Worm (Caenorhabditis elegans): ENCODE data around the gene sars-2.
A peak's percentile ranks its signal among the peaks of the same experiment; 100 is the strongest.

Gene sars-2

DNA sequence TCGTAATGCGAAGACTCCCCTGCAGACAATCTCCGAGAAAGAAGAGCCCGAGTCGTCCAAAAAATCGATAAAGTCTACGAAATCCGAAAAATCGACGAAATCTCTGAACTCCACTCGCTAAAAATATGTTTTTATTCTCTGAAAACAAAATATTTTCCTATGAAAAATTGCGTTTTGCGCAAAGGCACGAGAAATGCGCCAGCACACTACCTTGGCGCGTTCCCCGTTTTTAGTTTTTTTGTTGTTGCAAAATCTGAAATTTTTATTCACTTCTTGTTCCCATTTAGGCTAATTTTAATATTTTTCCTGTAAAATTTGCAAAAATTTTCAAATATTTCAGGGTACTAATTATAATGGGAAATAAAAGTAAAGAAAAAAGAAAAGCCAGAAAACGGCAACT is 3.1 kb downstream of the sars-2 start, which contains the start of gene F55F10.1:
TSS of gene F55F10.1 (plus strand) at position 341 of the 400 bp plus-strand sequence.
- TF ChIP-seq W03F9.2 (tag; optimal IDR thresholded peaks at IDR 0.05) = peak; percentile 67
- no peak for TF ChIP-seq dao-5 (tag; optimal IDR thresholded peaks at IDR 0.05)
- no peak for TF ChIP-seq him-1 (tag; optimal IDR thresholded peaks at IDR 0.05)

DNA sequence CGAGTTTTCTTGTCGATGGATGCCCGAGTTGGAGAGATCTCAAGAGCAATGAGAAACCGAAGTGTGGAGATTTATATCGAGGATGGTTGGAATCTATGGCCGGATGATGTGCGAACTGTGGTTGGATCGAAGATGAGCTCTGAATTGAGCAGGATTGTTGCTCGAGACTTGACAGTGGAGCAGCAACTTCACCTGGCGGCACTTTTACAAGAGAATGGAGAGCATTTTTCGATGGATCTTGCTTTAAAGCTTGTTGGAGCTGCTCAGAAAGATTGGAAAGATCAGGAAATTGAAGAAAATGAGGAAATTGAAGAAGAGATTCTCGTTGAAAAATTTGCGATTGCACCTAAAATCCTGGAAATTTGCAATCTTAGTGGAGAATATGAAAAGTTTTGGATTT is 11.7 kb downstream of the sars-2 start:
- TF ChIP-seq dao-5 (tag; optimal IDR thresholded peaks at IDR 0.05) = no peak
- no peak for TF ChIP-seq him-1 (tag; optimal IDR thresholded peaks at IDR 0.05)
- TF ChIP-seq W03F9.2 (tag; optimal IDR thresholded peaks at IDR 0.05) = no peak

DNA sequence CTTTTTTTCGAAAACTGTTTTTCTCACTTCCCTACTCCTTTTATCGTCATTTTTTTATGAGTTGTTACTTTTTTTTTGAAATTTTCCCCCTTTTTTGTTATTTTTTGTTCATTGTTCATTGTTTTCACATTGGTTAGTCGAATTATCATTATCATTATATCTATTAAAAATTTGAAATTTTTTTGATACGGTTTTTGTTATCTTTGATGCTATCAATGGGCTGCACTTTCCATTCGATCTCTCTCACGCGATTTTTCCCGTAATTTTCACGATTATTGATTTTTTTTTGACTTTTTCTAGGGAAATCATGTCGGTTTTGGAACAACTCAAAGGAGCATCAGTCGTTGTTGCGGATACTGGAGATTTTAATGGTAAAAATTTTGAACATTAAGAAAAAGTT is 28.9 kb downstream of the sars-2 start, which contains the start of gene tald-1:
TSS of gene tald-1 (plus strand) at position 301 of the 400 bp plus-strand sequence.
- TF ChIP-seq dao-5 (tag; optimal IDR thresholded peaks at IDR 0.05) (no peak), W03F9.2 (tag; optimal IDR thresholded peaks at IDR 0.05) (no peak), him-1 (tag; optimal IDR thresholded peaks at IDR 0.05) (no peak)

DNA sequence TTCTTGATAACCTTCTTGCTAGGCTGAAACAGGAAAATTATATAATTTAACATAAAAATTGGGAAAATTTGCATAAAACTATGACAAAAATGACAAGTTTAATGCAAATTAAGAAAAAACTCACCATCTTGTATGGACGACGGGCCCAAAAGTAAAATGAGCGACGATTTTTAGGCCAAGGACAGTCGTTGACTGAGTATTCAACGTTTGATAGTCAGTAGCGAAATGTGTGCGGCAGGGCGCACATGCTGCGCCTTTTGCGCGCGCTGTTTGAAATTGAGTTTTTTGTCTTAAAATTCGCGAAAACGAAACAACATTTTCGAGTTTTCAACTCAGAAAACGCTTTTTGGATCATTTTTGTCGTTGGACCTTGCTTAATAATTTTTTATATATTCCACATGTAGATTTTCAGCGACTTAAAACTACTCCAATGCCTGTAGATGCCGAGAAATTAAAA is 33.0 kb downstream of the sars-2 start, which contains the start of the genes rpl-7A and set-21:
TSS of gene rpl-7A (minus strand) at position 153 of the 457 bp plus-strand sequence.
TSS of gene set-21 (plus strand) at position 407 of the 457 bp plus-strand sequence.
- TF ChIP-seq dao-5 (tag; optimal IDR thresholded peaks at IDR 0.05) (no peak), him-1 (tag; optimal IDR thresholded peaks at IDR 0.05) (peak; percentile 73), W03F9.2 (tag; optimal IDR thresholded peaks at IDR 0.05) (peak; percentile 79)

DNA sequence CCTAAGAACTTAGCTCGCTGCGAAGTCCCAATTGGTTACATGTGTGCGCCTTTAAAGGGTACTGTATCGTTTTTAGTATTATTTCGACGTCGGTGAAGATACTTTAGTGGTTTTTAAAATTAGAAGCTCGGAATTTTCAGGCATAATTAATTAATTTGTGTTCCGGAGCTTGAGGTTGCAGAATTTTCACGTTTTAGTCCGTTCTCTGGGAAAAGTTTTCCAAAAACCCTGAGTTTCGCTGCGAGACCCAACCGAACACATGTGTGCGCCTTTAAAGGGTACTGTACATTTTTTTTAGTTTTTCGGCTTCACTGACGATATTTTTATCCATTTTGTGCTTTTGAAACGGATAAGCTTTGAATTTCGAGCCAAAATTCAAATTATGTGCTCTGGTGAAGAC is 36.1 kb downstream of the sars-2 start:
- TF ChIP-seq him-1 (tag; optimal IDR thresholded peaks at IDR 0.05) (no peak), W03F9.2 (tag; optimal IDR thresholded peaks at IDR 0.05) (peak; percentile 29), dao-5 (tag; optimal IDR thresholded peaks at IDR 0.05) (no peak)

DNA sequence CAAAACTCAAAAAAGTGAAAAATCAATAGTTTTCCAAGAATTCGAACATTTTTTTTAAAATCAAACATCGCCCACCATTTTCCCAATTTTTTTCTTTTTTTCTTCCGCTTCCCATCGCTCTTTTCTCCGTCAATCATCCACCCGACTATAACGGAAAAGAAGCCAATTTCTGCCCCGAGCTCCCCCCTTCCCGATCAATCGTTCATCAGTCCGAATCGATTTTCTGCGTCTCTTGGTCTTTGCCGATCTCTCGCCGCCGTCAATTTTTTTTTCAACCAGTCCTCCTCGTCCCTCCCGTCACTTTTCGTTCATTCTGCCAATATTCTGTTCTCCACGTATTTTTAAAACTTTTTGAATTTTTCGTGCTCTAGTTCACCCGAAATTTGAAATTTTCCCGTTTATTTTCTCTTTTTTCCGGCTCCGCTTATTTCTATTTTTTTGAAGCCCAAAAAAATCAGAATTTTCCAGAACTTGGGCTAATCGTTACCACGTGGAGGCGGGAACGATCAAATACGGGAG is 36.6 kb downstream of the sars-2 start, which contains the start of gene ell-1:
TSS of gene ell-1 (plus strand) at position 469 of the 519 bp plus-strand sequence.
- TF ChIP-seq him-1 (tag; optimal IDR thresholded peaks at IDR 0.05) (no peak), W03F9.2 (tag; optimal IDR thresholded peaks at IDR 0.05) (no peak), dao-5 (tag; optimal IDR thresholded peaks at IDR 0.05) (no peak)

DNA sequence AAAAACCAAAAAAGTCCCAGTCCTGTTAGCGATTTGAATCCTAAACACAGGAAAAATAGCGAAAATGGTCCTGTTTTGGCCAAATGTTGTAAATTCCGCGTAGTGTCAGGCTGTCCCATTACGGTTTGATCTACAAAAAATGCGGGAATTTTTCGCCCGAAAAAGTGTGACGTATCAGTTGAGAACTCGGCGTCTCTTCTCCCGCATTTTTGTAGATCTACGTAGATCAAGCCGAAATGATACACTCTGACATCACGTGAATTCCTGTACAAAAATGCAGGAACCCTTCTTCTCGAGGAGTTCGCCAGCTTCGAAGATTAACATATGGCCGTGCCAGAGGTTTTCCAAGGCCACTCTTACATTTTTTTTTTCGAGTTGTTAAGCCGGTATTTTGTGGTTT is 38.1 kb downstream of the sars-2 start:
- TF ChIP-seq dao-5 (tag; optimal IDR thresholded peaks at IDR 0.05) = no peak
- no peak for TF ChIP-seq him-1 (tag; optimal IDR thresholded peaks at IDR 0.05)
- TF ChIP-seq W03F9.2 (tag; optimal IDR thresholded peaks at IDR 0.05) = no peak

DNA sequence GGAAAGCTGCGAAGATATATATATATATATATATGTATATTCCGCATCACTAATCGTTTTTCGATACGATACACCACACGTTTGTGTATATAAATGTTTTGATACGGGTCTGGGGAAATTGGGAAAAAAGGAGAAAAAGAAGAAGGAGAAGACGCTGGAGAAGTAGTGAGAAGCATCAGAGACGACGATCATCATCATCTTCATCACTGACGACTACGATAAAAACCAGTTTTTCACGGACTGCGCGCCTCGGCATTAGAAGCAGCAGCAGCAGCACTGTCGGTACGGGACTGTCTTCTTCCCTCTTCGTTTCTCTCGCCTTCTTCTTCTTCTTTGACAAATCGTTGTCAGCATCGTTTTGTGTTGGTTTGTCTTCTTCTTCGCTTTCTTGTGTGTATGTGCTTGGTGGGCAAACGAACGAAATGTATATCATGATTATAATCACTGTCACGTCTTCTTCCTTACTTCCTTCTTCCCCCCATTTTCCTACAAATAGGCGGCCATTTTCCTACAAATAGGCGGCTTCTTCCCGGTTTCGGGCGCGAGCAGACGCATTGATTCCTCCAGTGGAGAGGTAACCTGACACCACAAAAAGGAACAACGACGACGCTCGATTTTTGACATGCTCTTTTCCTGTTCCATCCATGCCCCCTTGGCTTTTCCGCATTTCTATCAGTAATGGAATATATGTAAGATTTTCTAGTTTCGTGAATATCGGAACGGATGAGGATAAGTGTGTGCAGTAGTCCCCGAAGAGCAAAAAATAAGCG is 38.8 kb downstream of the sars-2 start:
- TF ChIP-seq W03F9.2 (tag; optimal IDR thresholded peaks at IDR 0.05) (no peak), dao-5 (tag; optimal IDR thresholded peaks at IDR 0.05) (no peak), him-1 (tag; optimal IDR thresholded peaks at IDR 0.05) (no peak)

DNA sequence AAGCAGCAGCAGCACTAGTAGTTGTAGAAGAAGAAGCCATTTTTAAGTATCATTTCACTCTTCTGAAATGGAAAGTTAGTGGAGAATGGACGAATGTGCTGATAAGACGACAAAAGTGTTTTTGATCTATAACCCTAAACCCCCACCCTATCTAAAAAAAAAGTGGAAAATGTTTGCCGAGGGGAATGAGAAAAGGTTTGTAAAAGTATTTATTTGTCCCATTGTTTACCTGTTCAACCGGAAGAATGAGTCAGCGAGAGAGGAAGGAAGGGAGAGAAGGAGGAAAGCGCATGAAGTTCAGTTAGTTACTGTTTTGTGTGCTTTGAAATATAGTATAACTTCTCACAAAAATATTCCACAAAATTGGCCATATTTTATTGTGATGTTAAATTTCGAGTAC is 39.7 kb downstream of the sars-2 start:
- TF ChIP-seq dao-5 (tag; optimal IDR thresholded peaks at IDR 0.05) (no peak), him-1 (tag; optimal IDR thresholded peaks at IDR 0.05) (no peak), W03F9.2 (tag; optimal IDR thresholded peaks at IDR 0.05) (no peak)

DNA sequence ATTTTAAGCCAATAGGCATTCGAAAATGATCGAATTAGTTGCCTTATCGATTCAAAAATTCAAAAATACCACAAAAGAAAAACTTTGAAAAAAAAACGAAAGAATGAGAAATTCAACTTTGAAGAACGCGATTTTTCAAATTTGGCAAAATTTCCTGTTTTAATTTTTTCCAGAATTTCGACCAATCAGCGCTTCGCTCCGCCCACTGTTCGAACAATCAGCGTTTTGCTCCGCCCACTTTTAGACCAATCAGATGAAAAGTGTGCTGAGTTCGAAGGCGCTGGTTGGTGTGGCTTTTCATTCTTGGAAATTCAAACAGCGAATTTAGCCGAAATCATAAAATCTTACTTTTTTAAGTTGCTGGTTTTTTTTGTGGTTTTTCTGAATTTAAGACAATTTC is 40.1 kb downstream of the sars-2 start:
- TF ChIP-seq dao-5 (tag; optimal IDR thresholded peaks at IDR 0.05) = no peak
- no peak for TF ChIP-seq W03F9.2 (tag; optimal IDR thresholded peaks at IDR 0.05)
- no peak for TF ChIP-seq him-1 (tag; optimal IDR thresholded peaks at IDR 0.05)

DNA sequence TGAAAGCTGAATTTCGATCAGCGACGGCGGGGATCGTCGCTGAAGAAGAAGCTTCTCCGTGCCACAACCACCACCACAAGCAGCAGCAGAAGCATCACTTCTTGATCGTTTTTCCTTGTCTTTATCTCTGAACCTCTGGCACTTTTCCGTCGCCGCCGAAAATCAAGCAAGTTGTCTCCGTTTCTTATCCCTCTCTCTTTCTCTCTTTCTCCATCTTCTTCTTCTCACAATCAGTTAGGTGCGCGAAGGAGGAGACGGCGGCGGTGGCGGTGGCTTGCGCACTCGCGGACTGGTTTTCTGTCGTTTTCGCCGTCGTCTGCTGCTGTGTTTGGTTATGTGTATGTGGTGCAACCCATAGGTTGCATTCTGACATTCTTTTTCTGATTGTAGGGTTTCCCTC is 41.0 kb downstream of the sars-2 start:
- no peak for TF ChIP-seq W03F9.2 (tag; optimal IDR thresholded peaks at IDR 0.05)
- TF ChIP-seq dao-5 (tag; optimal IDR thresholded peaks at IDR 0.05) = no peak
- no peak for TF ChIP-seq him-1 (tag; optimal IDR thresholded peaks at IDR 0.05)

DNA sequence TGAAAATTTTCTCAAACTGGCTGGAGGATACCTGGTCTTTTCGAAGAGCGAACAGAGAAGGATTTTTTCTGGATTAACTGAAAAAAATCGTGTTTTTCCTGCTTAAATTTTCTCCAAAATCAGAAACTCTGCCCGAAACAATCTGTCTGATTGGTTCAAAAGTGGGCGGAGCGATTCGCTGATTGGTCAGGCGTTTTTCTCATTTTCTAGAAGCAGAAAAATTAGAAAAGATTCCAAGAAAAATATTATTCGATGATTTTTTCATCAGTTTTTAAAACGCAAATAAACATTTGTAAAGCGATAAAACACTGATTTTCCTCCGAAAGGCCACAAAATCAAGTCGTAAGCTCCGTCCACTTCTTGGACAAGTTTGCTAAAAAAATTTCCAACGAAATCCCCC is 41.5 kb downstream of the sars-2 start:
- TF ChIP-seq W03F9.2 (tag; optimal IDR thresholded peaks at IDR 0.05) = no peak
- TF ChIP-seq dao-5 (tag; optimal IDR thresholded peaks at IDR 0.05) = no peak
- no peak for TF ChIP-seq him-1 (tag; optimal IDR thresholded peaks at IDR 0.05)

DNA sequence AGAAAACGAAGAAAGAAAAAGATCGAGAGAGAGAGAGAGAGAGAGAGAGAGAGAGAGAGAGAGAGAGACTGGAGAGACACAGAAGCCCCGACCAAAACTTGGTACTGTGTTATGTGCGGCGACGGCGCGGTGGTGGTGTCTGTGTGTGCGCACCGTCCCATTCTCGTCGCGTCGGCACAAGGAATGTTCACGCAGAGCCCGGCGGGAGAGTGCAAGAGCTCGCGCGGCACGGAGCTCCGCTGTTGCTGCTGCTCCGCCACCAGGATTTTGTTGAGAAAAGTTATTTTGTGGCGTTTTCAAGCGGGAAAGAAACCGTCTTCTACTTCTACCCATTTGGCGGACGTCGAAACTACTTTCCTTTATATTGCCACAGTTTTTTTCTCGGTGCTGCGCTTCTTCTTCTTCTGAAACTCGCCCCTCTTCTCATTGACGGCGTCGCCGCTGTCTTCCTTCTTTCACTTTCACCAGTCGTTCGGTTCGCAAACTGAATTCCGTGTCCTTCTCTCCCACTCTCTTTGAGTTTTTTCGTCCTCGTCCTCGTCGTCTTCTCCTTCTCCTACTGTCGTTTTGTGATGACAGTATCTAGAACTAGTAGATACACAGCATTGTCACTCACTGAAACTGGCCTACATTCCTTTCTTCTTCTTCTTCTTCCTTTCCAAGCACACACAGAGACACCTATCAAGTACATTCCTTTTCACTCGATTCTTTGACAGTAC is 42.1 kb downstream of the sars-2 start:
- TF ChIP-seq W03F9.2 (tag; optimal IDR thresholded peaks at IDR 0.05) (no peak), dao-5 (tag; optimal IDR thresholded peaks at IDR 0.05) (no peak), him-1 (tag; optimal IDR thresholded peaks at IDR 0.05) (no peak)
